Worm (Caenorhabditis elegans): Measurements from ENCODE around the gene srz-64.

srz-64 gene

ce11 chrII:1320987-1321807, 28.1 kb upstream of the srz-64 start, which contains the start of gene vig-1:
TSS of gene vig-1 (plus strand) at chrII:1321037.
- peak; percentile 30; the same call in 1 of the 2 replicates for TF ChIP-seq mab-9 (GFP tag; IDR thresholded peaks at IDR 0.05)
- TF ChIP-seq jun-1 (tag; optimal IDR thresholded peaks at IDR 0.05): no peak
- no peak for TF ChIP-seq aly-2 (tag; optimal IDR thresholded peaks at IDR 0.05)
- TF ChIP-seq rnt-1 (tag; optimal IDR thresholded peaks at IDR 0.05): no peak
- no peak for TF ChIP-seq efl-1 (optimal IDR thresholded peaks at IDR 0.05)
- TF ChIP-seq efl-1 (GFP tag; optimal IDR thresholded peaks at IDR 0.05 in 1 of 2): peak in 1 of 2 experiments; percentile 87
- TF ChIP-seq ceh-88 (GFP tag; IDR thresholded peaks at IDR 0.05): no peak

- TF ChIP-seq mdl-1 (tag; optimal IDR thresholded peaks at IDR 0.05) (peak in 1 of 2 experiments; percentile 92), sox-4 (tag; optimal IDR thresholded peaks at IDR 0.05) (peak; percentile 75), mef-2 (tag; optimal IDR thresholded peaks at IDR 0.05) (peak; percentile 68), dpl-1 (GFP tag; optimal IDR thresholded peaks at IDR 0.05) (peak; percentile 98 to 99 (median 99)), ceh-82 (tag; optimal IDR thresholded peaks at IDR 0.05) (peak; percentile 96 to 98 (median 97)), fkh-10 (GFP tag; optimal IDR thresholded peaks at IDR 0.05) (peak; percentile 84), ceh-88 (GFP tag; IDR thresholded peaks at IDR 0.05) (peak; percentile 84), nhr-77 (tag; optimal IDR thresholded peaks at IDR 0.05) (peak; percentile 95), nhr-12 (tag; optimal IDR thresholded peaks at IDR 0.05) (no peak), nhr-76 (tag; optimal IDR thresholded peaks at IDR 0.05) (no peak), irx-1 (tag; optimal IDR thresholded peaks at IDR 0.05) (peak; percentile 88), vab-15 (tag; optimal IDR thresholded peaks at IDR 0.05) (peak; percentile 91), Y116A8C.19 (tag; optimal IDR thresholded peaks at IDR 0.05; ENCODE audit: borderline replicate concordance) (no peak), F16B12.6 (tag; optimal IDR thresholded peaks at IDR 0.05) (peak; percentile 65), pag-3 (tag; optimal IDR thresholded peaks at IDR 0.05; ENCODE audit: borderline replicate concordance, insufficient read depth) (no peak), lir-3 (tag; optimal IDR thresholded peaks at IDR 0.05; ENCODE audit: poor library complexity) (peak; percentile 78), elt-3 (tag; optimal IDR thresholded peaks at IDR 0.05) (peak; percentile 87 to 96 (median 96)), elt-2 (tag; optimal IDR thresholded peaks at IDR 0.05) (peak; percentile 91), lin-39 (tag; optimal IDR thresholded peaks at IDR 0.05) (peak; percentile 85), mep-1 (tag; optimal IDR thresholded peaks at IDR 0.05) (peak; percentile 97), snu-23 (GFP tag; optimal IDR thresholded peaks at IDR 0.05) (peak; percentile 97), ceh-8 (GFP tag; optimal IDR thresholded peaks at IDR 0.05) (peak; percentile 86), nhr-11 (tag; optimal IDR thresholded peaks at IDR 0.05) (peak; percentile 79), nhr-28 (tag; optimal IDR thresholded peaks at IDR 0.05) (no peak), ets-5 (GFP tag; IDR thresholded peaks at IDR 0.05) (no peak), snpc-4 (tag; optimal IDR thresholded peaks at IDR 0.05) (peak; percentile 80), xbp-1 (tag; optimal IDR thresholded peaks at IDR 0.05) (peak; percentile 96), skn-1 (tag; optimal IDR thresholded peaks at IDR 0.05) (peak; percentile 92), mab-9 (GFP tag; IDR thresholded peaks at IDR 0.05) (peak; percentile 90), lin-15B (tag; optimal IDR thresholded peaks at IDR 0.05) (peak; percentile 96), lin-35 (GFP tag; optimal IDR thresholded peaks at IDR 0.05) (peak; percentile 99), C34B4.2 (tag; optimal IDR thresholded peaks at IDR 0.05) (peak; percentile 44), lin-14 (GFP tag; optimal IDR thresholded peaks at IDR 0.05) (peak; percentile 96), dsc-1 (tag; optimal IDR thresholded peaks at IDR 0.05) (peak; percentile 95), nhr-237 (tag; optimal IDR thresholded peaks at IDR 0.05) (peak; percentile 84), sup-37 (GFP tag; optimal IDR thresholded peaks at IDR 0.05) (peak; percentile 86), egl-27 (tag; optimal IDR thresholded peaks at IDR 0.05) (no peak), swsn-7 (tag; optimal IDR thresholded peaks at IDR 0.05) (peak; percentile 96), nhr-84 (tag; optimal IDR thresholded peaks at IDR 0.05) (peak; percentile 72), grh-1 (GFP tag; IDR thresholded peaks at IDR 0.05) (peak; percentile 97), rnt-1 (tag; optimal IDR thresholded peaks at IDR 0.05) (peak; percentile 98), alr-1 (tag; optimal IDR thresholded peaks at IDR 0.05; ENCODE audit: borderline replicate concordance) (no peak), hpl-2 (GFP tag; optimal IDR thresholded peaks at IDR 0.05) (peak; percentile 78), nhr-47 (tag; optimal IDR thresholded peaks at IDR 0.05) (peak; percentile 97)
Measured at ce11 chrII:1320412-1320811, 27.4 kb upstream of the srz-64 start.
